Fruit fly (Drosophila melanogaster) whole organism, embryonic: ENCODE data around the gene CG15262.
A peak's percentile ranks its signal among the peaks of the same experiment; 100 is the strongest.

Source experiments
- Blimp-1 ChIP-seq: fragments of 200-800 bp; sonication (Bioruptor generic); optimal IDR thresholded peaks from 3 replicates; lab custom pipeline; 2018; ENCODE audit warnings: missing biosample characterization, missing genetic modification characterization, mild to moderate bottlenecking, moderate library complexity, missing genetic modification reagents
- CG10979 ChIP-seq: fragments of 200-800 bp; sonication (Bioruptor generic); optimal IDR thresholded peaks from 2 replicates; lab custom pipeline; 2018; ENCODE audit warnings: missing biosample characterization, mild to moderate bottlenecking, missing genetic modification characterization, moderate library complexity
- CG11398 ChIP-seq: fragments of 200-800 bp; sonication (Bioruptor generic); optimal IDR thresholded peaks from 2 replicates; lab custom pipeline; 2016; ENCODE audit warnings: missing biosample characterization, missing genetic modification characterization
- CG11695 ChIP-seq: fragments of 200-800 bp; sonication (Bioruptor generic); IDR thresholded peaks from 3 replicates; pipeline ENCODE4 v1.3.6; 2022; ENCODE audit warnings: missing biosample characterization, missing genetic modification characterization
- CG12071 ChIP-seq: fragments of 200-800 bp; sonication (Bioruptor generic); optimal IDR thresholded peaks from 3 replicates; lab custom pipeline; 2018; ENCODE audit warnings: missing biosample characterization, mild to moderate bottlenecking, missing genetic modification characterization
- CG15479 ChIP-seq: fragments of 200-800 bp; sonication (Bioruptor generic); optimal IDR thresholded peaks from 3 replicates; lab custom pipeline; 2019; ENCODE audit warnings: missing biosample characterization, mild to moderate bottlenecking, missing genetic modification characterization, moderate library complexity
- CG1603 ChIP-seq: fragments of 200-800 bp; sonication (Bioruptor generic); optimal IDR thresholded peaks from 2 replicates; lab custom pipeline; 2019; ENCODE audit warnings: missing biosample characterization, mild to moderate bottlenecking, missing genetic modification characterization, moderate library complexity
- CG17328 ChIP-seq: fragments of 200-800 bp; sonication (Bioruptor generic); IDR thresholded peaks from 2 replicates; pipeline ENCODE4 v1.3.6; 2022; ENCODE audit warnings: missing biosample characterization, missing genetic modification characterization
- CG2712 ChIP-seq: fragments of 200-800 bp; optimal IDR thresholded peaks from 3 replicates; lab custom pipeline; 2019; ENCODE audit warnings: missing biosample characterization, mild to moderate bottlenecking, missing genetic modification characterization, moderate library complexity
- CG4360 ChIP-seq: fragments of 200-800 bp; sonication (Bioruptor generic); IDR thresholded peaks from 2 replicates; pipeline ENCODE4 v1.3.6; 2022; ENCODE audit warnings: missing biosample characterization, missing genetic modification characterization
- CG5180 ChIP-seq: fragments of 200-800 bp; sonication (Bioruptor generic); optimal IDR thresholded peaks from 3 replicates; lab custom pipeline; 2017; ENCODE audit warnings: missing biosample characterization, missing genetic modification characterization, mild to moderate bottlenecking, moderate library complexity, missing genetic modification reagents
- Doc3 ChIP-seq: fragments of 200-800 bp; sonication (Bioruptor generic); IDR thresholded peaks from 3 replicates; pipeline ENCODE4 v1.3.6; 2022; ENCODE audit warnings: missing biosample characterization, missing genetic modification characterization; ENCODE audit not compliant: partially characterized antibody
- Eip74EF ChIP-seq, 2 experiments: fragments of 200-800 bp in 1 of 2; fragments of >200 bp in 1 of 2; sonication (Bioruptor generic) in 1 of 2; optimal IDR thresholded peaks; 2 replicates each; lab custom pipeline; 2017 to 2019; ENCODE audit warnings: missing biosample characterization in 2 of 2, missing genetic modification characterization in 2 of 2, mild to moderate bottlenecking in 1 of 2, moderate library complexity in 1 of 2
- Hmx ChIP-seq: fragments of 200-800 bp; sonication (Bioruptor generic); optimal IDR thresholded peaks from 2 replicates; lab custom pipeline; 2016; ENCODE audit warnings: missing biosample characterization, missing genetic modification characterization
- Hr78 ChIP-seq, 2 experiments: fragments of 200-800 bp in 1 of 2; fragments of >200 bp in 1 of 2; sonication (Bioruptor generic) in 1 of 2; optimal IDR thresholded peaks; 2 replicates each; lab custom pipeline; 2017 to 2019; ENCODE audit warnings: missing biosample characterization in 2 of 2, missing genetic modification characterization in 2 of 2, mild to moderate bottlenecking in 1 of 2, moderate library complexity in 1 of 2
- Kr ChIP-seq: fragments of 200-800 bp; sonication (Bioruptor generic); optimal IDR thresholded peaks from 2 replicates; lab custom pipeline; 2017; ENCODE audit warnings: missing biosample characterization, mild to moderate bottlenecking, missing genetic modification characterization
- Med ChIP-seq: fragments of 200-800 bp; sonication (Bioruptor generic); peaks from one replicate; lab custom pipeline; 2016; ENCODE audit warnings: missing biosample characterization, missing genetic modification characterization, mild to moderate bottlenecking, inconsistent platforms, moderate library complexity
- Pdp1 ChIP-seq, 2 experiments: fragments of 200-800 bp; sonication (Bioruptor generic); optimal IDR thresholded peaks; 3 replicates each; lab custom pipeline; 2016; ENCODE audit warnings: missing biosample characterization in 2 of 2, missing genetic modification characterization in 2 of 2, mild to moderate bottlenecking in 1 of 2, moderate library complexity in 1 of 2
- Sox102F ChIP-seq: fragments of 200-800 bp; sonication (Bioruptor generic); optimal IDR thresholded peaks from 2 replicates; lab custom pipeline; 2018; ENCODE audit warnings: missing biosample characterization, mild to moderate bottlenecking, missing genetic modification characterization, moderate library complexity
- Usf ChIP-seq: fragments of 200-800 bp; sonication (Bioruptor generic); optimal IDR thresholded peaks from 2 replicates; lab custom pipeline; 2017; ENCODE audit warnings: missing genotype, missing biosample characterization, missing genetic modification characterization
- bsh ChIP-seq, 2 experiments: fragments of 200-800 bp; sonication (Bioruptor generic); optimal IDR thresholded peaks; 2 replicates each; lab custom pipeline; 2017 to 2018; ENCODE audit warnings: mild to moderate bottlenecking in 2 of 2, missing biosample characterization in 2 of 2, missing genetic modification characterization in 2 of 2, moderate library complexity in 1 of 2
- crc ChIP-seq: fragments of 200-800 bp; sonication (Bioruptor generic); optimal IDR thresholded peaks from 2 replicates; lab custom pipeline; 2016; ENCODE audit warnings: missing biosample characterization, missing genetic modification characterization
- croc ChIP-seq: fragments of 200-800 bp; sonication (Bioruptor generic); conservative IDR thresholded peaks from 3 replicates; pipeline ENCODE4 v1.3.6; 2022; ENCODE audit warnings: missing biosample characterization, missing genetic modification characterization
- dmrt11E ChIP-seq: fragments of 200-800 bp; sonication (Bioruptor generic); optimal IDR thresholded peaks from 3 replicates; lab custom pipeline; 2018; ENCODE audit warnings: missing biosample characterization, mild to moderate bottlenecking, missing genetic modification characterization, moderate library complexity
- gem ChIP-seq: fragments of 200-800 bp; sonication (Bioruptor generic); optimal IDR thresholded peaks from 2 replicates; lab custom pipeline; 2019; ENCODE audit warnings: missing biosample characterization, mild to moderate bottlenecking, missing genetic modification characterization, moderate library complexity
- gt ChIP-seq: fragments of 200-800 bp; sonication (Bioruptor generic); IDR thresholded peaks from 2 replicates; pipeline ENCODE4 v1.3.6; 2022; ENCODE audit warnings: missing biosample characterization, missing genetic modification characterization
- hth ChIP-seq: fragments of >200 bp; optimal IDR thresholded peaks from 2 replicates; lab custom pipeline; 2017; ENCODE audit warnings: inconsistent platforms
- inv ChIP-seq: fragments of 200-800 bp; sonication (Bioruptor generic); IDR thresholded peaks from 2 replicates; pipeline ENCODE4 v1.3.6; 2022; ENCODE audit warnings: missing biosample characterization, missing genetic modification characterization; ENCODE audit not compliant: partially characterized antibody
- jigr1 ChIP-seq: fragments of 200-800 bp; sonication (Bioruptor generic); IDR thresholded peaks from 3 replicates; pipeline ENCODE4 v1.3.6; 2022; ENCODE audit warnings: missing biosample characterization, missing genetic modification characterization
- maf-S ChIP-seq: fragments of 200-800 bp; sonication (Bioruptor generic); optimal IDR thresholded peaks from 2 replicates; lab custom pipeline; 2016; ENCODE audit warnings: missing biosample characterization, missing genetic modification characterization
- otp ChIP-seq: fragments of 200-800 bp; sonication (Bioruptor generic); IDR thresholded peaks from 3 replicates; pipeline ENCODE4, ENCODE4 v1.3.6; 2022; ENCODE audit warnings: missing biosample characterization, missing genetic modification characterization
- pita ChIP-seq: fragments of 200-800 bp; sonication (Bioruptor generic); optimal IDR thresholded peaks from 2 replicates; lab custom pipeline; 2017; ENCODE audit warnings: missing biosample characterization, mild to moderate bottlenecking, missing genetic modification characterization
- prd ChIP-seq, 3 experiments: fragments of >200 bp in 2 of 3; fragments of 200-800 bp in 1 of 3; sonication (Bioruptor generic) in 1 of 3; optimal IDR thresholded peaks in 2 of 3; IDR thresholded peaks in 1 of 3; 2 replicates in 2 of 3; 3 replicates in 1 of 3; pipeline versions ENCODE4 v1.3.6 to Lab custom; 2017 to 2022; ENCODE audit warnings: missing biosample characterization in 1 of 3, missing genetic modification characterization in 1 of 3
- pum ChIP-seq: fragments of 200-800 bp; sonication (Bioruptor generic); optimal IDR thresholded peaks from 2 replicates; lab custom pipeline; 2016; ENCODE audit warnings: missing biosample characterization, missing genetic modification characterization
- sens ChIP-seq: fragments of 200-800 bp; sonication (Bioruptor generic); peaks from one replicate; lab custom pipeline; 2016; ENCODE audit warnings: missing biosample characterization, missing genetic modification characterization
- tgo ChIP-seq: fragments of 200-800 bp; sonication (Bioruptor generic); IDR thresholded peaks from 3 replicates; pipeline ENCODE4 v1.3.6; 2022; ENCODE audit warnings: missing biosample characterization, missing genetic modification characterization
- tll ChIP-seq, 2 experiments: fragments of 200-800 bp in 1 of 2; fragments of >200 bp in 1 of 2; sonication (Bioruptor generic) in 1 of 2; optimal IDR thresholded peaks; 2 replicates each; lab custom pipeline; 2017 to 2019; ENCODE audit warnings: missing biosample characterization in 2 of 2, missing genetic modification characterization in 2 of 2, mild to moderate bottlenecking in 1 of 2, moderate library complexity in 1 of 2
- unpg ChIP-seq: fragments of 200-800 bp; sonication (Bioruptor generic); optimal IDR thresholded peaks from 3 replicates; lab custom pipeline; 2018; ENCODE audit warnings: missing biosample characterization, mild to moderate bottlenecking, missing genetic modification characterization, moderate library complexity
- vvl ChIP-seq: fragments of 200-800 bp; sonication (Bioruptor generic); IDR thresholded peaks from 2 replicates; pipeline ENCODE4 v1.3.6; 2022; ENCODE audit warnings: missing biosample characterization, missing genetic modification characterization
- zen ChIP-seq: fragments of 200-800 bp; sonication (Bioruptor generic); optimal IDR thresholded peaks from 3 replicates; lab custom pipeline; 2018; ENCODE audit warnings: missing biosample characterization, mild to moderate bottlenecking, missing genetic modification characterization, moderate library complexity

The CG15262 gene

dm6 chr2L:15325555-15326285 lies 28.1 kb downstream of the CG15262 start:
- TF ChIP-seq vvl (GFP tag; lab: Robert Waterston, UW) (no peak), Doc3 (GFP tag; lab: Robert Waterston, UW) (no peak), maf-S (no peak), inv (GFP tag; lab: Robert Waterston, UW) (no peak), CG15479 (GFP tag; lab: Kevin White, UChicago) (peak; percentile 62), prd (optimal IDR thresholded peaks at IDR 0.05; lab: Kevin White, UChicago) (no peak), prd (GFP tag; IDR thresholded peaks at IDR 0.05; lab: Robert Waterston, UW) (peak; percentile 20; the same call in 1 of the 3 replicates), CG17328 (peak; percentile 40; the same call in 1 of the 2 replicates), CG1603 (tag; lab: Kevin White, UChicago) (peak; percentile 14), tgo (no peak), jigr1 (GFP tag; lab: Robert Waterston, UW) (no peak), gem (tag; lab: Kevin White, UChicago) (peak; percentile 28), Hr78 (GFP tag; optimal IDR thresholded peaks at IDR 0.05; lab: Kevin White, UChicago) (no peak), CG12071 (GFP tag; lab: Kevin White, UChicago) (no peak), CG4360 (GFP tag; lab: Robert Waterston, UW) (no peak), CG5180 (no peak), CG11398 (GFP tag; lab: Kevin White, UChicago) (no peak), pum (GFP tag; lab: Kevin White, UChicago) (no peak), crc (GFP tag; lab: Kevin White, UChicago) (no peak), sens (peak; percentile 76), Usf (no peak), dmrt11E (tag; lab: Kevin White, UChicago) (peak; percentile 53), Hmx (GFP tag; lab: Kevin White, UChicago) (no peak), zen (tag; lab: Kevin White, UChicago) (peak; percentile 68), Kr (peak; percentile 55), otp (GFP tag; lab: Robert Waterston, UW) (no peak), unpg (GFP tag; lab: Kevin White, UChicago) (no peak), Blimp-1 (GFP tag; lab: Kevin White, UChicago) (no peak), Med (GFP tag; lab: Kevin White, UChicago) (peak; percentile 52), Pdp1 (GFP tag; optimal IDR thresholded peaks at IDR 0.05; lab: Kevin White, UChicago) (peak in 1 of 2 experiments; percentile 46), gt (GFP tag; lab: Robert Waterston, UW) (0 out of 2 replicates have a peak, but pooled peaks have one; percentile 13), tll (GFP tag; optimal IDR thresholded peaks at IDR 0.05; lab: Kevin White, UChicago) (peak in 1 of 2 experiments; percentile 99), croc (GFP tag; lab: Robert Waterston, UW) (no peak), CG11695 (GFP tag; lab: Robert Waterston, UW) (no peak), CG10979 (tag; lab: Kevin White, UChicago) (peak; percentile 0), CG2712 (tag; lab: Kevin White, UChicago) (peak; percentile 12), pita (GFP tag; lab: Kevin White, UChicago) (no peak), bsh (GFP tag; optimal IDR thresholded peaks at IDR 0.05; lab: Kevin White, UChicago) (peak in 1 of 2 experiments; percentile 15), Sox102F (GFP tag; lab: Kevin White, UChicago) (peak; percentile 4), Eip74EF (GFP tag; optimal IDR thresholded peaks at IDR 0.05; lab: Kevin White, UChicago) (no peak), hth (lab: Kevin White, UChicago) (no peak)
